Worm (Caenorhabditis elegans) whole organism, late embryonic: ENCODE measurements around the gene F40B5.2.

Experiments
- C08G9.2 ChIP-seq: sonication (generic microtip); optimal IDR thresholded peaks from 2 replicates; lab custom pipeline; 2016; ENCODE audit warnings: mild to moderate bottlenecking, missing genetic modification characterization, moderate library complexity, missing compliant biosample characterization
- C38D4.7 ChIP-seq: fragments of 200-800 bp; sonication (Bioruptor generic); optimal IDR thresholded peaks from 2 replicates; lab custom pipeline; 2018; ENCODE audit warnings: mild to moderate bottlenecking, missing genetic modification characterization, moderate library complexity, missing compliant biosample characterization
- F13H6.1 ChIP-seq: sonication (generic microtip); optimal IDR thresholded peaks from 2 replicates; lab custom pipeline; 2016; ENCODE audit warnings: missing genetic modification characterization, missing compliant biosample characterization
- K02D7.2 ChIP-seq: sonication (generic microtip); optimal IDR thresholded peaks from 2 replicates; lab custom pipeline; 2017; ENCODE audit warnings: mild to moderate bottlenecking, missing genetic modification characterization, missing compliant biosample characterization
- K09A11.1 ChIP-seq: sonication (generic microtip); optimal IDR thresholded peaks from 2 replicates; lab custom pipeline; 2017; ENCODE audit warnings: antibody characterized with exemption, mild to moderate bottlenecking, missing genetic modification characterization, missing compliant biosample characterization; ENCODE audit not compliant: insufficient read depth
- T23F11.4 ChIP-seq: fragments of 200-800 bp; sonication (Bioruptor generic); optimal IDR thresholded peaks from 2 replicates; lab custom pipeline; 2018; ENCODE audit warnings: mild to moderate bottlenecking, missing genetic modification characterization, missing compliant biosample characterization
- Y22D7AL.16 ChIP-seq: sonication (generic microtip); optimal IDR thresholded peaks from 2 replicates; lab custom pipeline; 2016; ENCODE audit warnings: missing genetic modification characterization, missing compliant biosample characterization
- ceh-14 ChIP-seq: sonication (generic microtip); optimal IDR thresholded peaks from 2 replicates; lab custom pipeline; 2016; ENCODE audit warnings: missing genotype, missing genetic modification characterization, missing compliant biosample characterization
- ceh-18 ChIP-seq: sonication (generic microtip); optimal IDR thresholded peaks from 2 replicates; lab custom pipeline; 2016; ENCODE audit warnings: missing genetic modification characterization, missing compliant biosample characterization
- ceh-2 ChIP-seq: sonication (generic microtip); optimal IDR thresholded peaks from 2 replicates; lab custom pipeline; 2016; ENCODE audit warnings: missing genotype, missing genetic modification characterization, missing compliant biosample characterization
- ceh-22 ChIP-seq: sonication (generic microtip); optimal IDR thresholded peaks from 2 replicates; lab custom pipeline; 2017; ENCODE audit warnings: missing biosample characterization, missing genetic modification characterization
- ceh-31 ChIP-seq: sonication (generic microtip); optimal IDR thresholded peaks from 2 replicates; lab custom pipeline; 2016; ENCODE audit warnings: missing genetic modification characterization, missing compliant biosample characterization
- ceh-34 ChIP-seq: sonication (generic microtip); optimal IDR thresholded peaks from 2 replicates; lab custom pipeline; 2016; ENCODE audit warnings: mild to moderate bottlenecking, missing genetic modification characterization, missing compliant biosample characterization
- ceh-45 ChIP-seq: fragments of 200-800 bp; sonication (Bioruptor generic); IDR thresholded peaks from 2 replicates; pipeline ENCODE4 v1.3.6; 2022; ENCODE audit warnings: missing genetic modification reagents, missing genetic modification characterization, missing compliant biosample characterization
- ceh-48 ChIP-seq: sonication (generic microtip); optimal IDR thresholded peaks from 2 replicates; lab custom pipeline; 2016; ENCODE audit warnings: missing genetic modification characterization, inconsistent platforms, missing compliant biosample characterization
- ceh-6 ChIP-seq: fragments of 200-800 bp; sonication (Bioruptor generic); optimal IDR thresholded peaks from 2 replicates; lab custom pipeline; 2018; ENCODE audit warnings: mild to moderate bottlenecking, missing genetic modification characterization, missing compliant biosample characterization
- ceh-9 ChIP-seq: sonication (generic microtip); optimal IDR thresholded peaks from 2 replicates; lab custom pipeline; 2016; ENCODE audit warnings: mild to moderate bottlenecking, missing genetic modification characterization, inconsistent platforms, missing compliant biosample characterization
- che-1 ChIP-seq: sonication (generic microtip); optimal IDR thresholded peaks from 2 replicates; lab custom pipeline; 2016; ENCODE audit warnings: mild to moderate bottlenecking, missing genetic modification characterization, missing compliant biosample characterization
- elt-2 ChIP-seq: sonication (generic microtip); optimal IDR thresholded peaks from 2 replicates; lab custom pipeline; 2016; ENCODE audit warnings: missing genetic modification reagents, missing genetic modification characterization, missing compliant biosample characterization
- eyg-1 ChIP-seq: sonication (generic microtip); optimal IDR thresholded peaks from 2 replicates; lab custom pipeline; 2016; ENCODE audit warnings: missing genotype, missing genetic modification characterization, missing compliant biosample characterization
- fkh-10 ChIP-seq: fragments of 150-350 bp; optimal IDR thresholded peaks from 2 replicates; lab custom pipeline; 2014; ENCODE audit warnings: missing biosample characterization, missing genetic modification reagents, missing genetic modification characterization
- fkh-6 ChIP-seq: sonication (generic microtip); optimal IDR thresholded peaks from 2 replicates; lab custom pipeline; 2016; ENCODE audit warnings: missing genetic modification characterization, missing compliant biosample characterization
- gmeb-2 ChIP-seq: sonication (generic microtip); optimal IDR thresholded peaks from 2 replicates; lab custom pipeline; 2016; ENCODE audit warnings: missing genetic modification characterization, inconsistent platforms, missing compliant biosample characterization
- hlh-13 ChIP-seq: fragments of 200-800 bp; sonication (Bioruptor generic); optimal IDR thresholded peaks from 2 replicates; lab custom pipeline; 2018; ENCODE audit warnings: mild to moderate bottlenecking, missing genetic modification characterization, missing compliant biosample characterization
- hlh-30 ChIP-seq: sonication (generic microtip); optimal IDR thresholded peaks from 2 replicates; lab custom pipeline; 2017; ENCODE audit warnings: antibody characterized with exemption, missing genetic modification characterization, missing compliant biosample characterization; ENCODE audit not compliant: insufficient read depth
- hlh-6 ChIP-seq: sonication (generic microtip); optimal IDR thresholded peaks from 2 replicates; lab custom pipeline; 2016; ENCODE audit warnings: missing genotype, missing genetic modification characterization, missing compliant biosample characterization
- hlh-8 ChIP-seq: sonication (generic microtip); optimal IDR thresholded peaks from 2 replicates; lab custom pipeline; 2016; ENCODE audit warnings: missing genotype, missing genetic modification characterization, missing compliant biosample characterization
- lim-6 ChIP-seq: sonication (generic microtip); optimal IDR thresholded peaks from 2 replicates; lab custom pipeline; 2016; ENCODE audit warnings: missing genetic modification characterization, missing compliant biosample characterization
- madf-2 ChIP-seq: sonication (generic microtip); optimal IDR thresholded peaks from 2 replicates; lab custom pipeline; 2017; ENCODE audit warnings: missing genetic modification characterization, missing compliant biosample characterization
- nfya-1 ChIP-seq: sonication (generic microtip); optimal IDR thresholded peaks from 2 replicates; lab custom pipeline; 2017; ENCODE audit warnings: missing genetic modification characterization, mild to moderate bottlenecking, missing compliant biosample characterization, antibody characterized with exemption, moderate library complexity
- npax-4 ChIP-seq: sonication (generic microtip); optimal IDR thresholded peaks from 2 replicates; lab custom pipeline; 2016; ENCODE audit warnings: missing genetic modification characterization, missing compliant biosample characterization
- pag-3 ChIP-seq: sonication (generic microtip); optimal IDR thresholded peaks from 2 replicates; lab custom pipeline; 2016; ENCODE audit warnings: missing compliant biosample characterization, missing genetic modification characterization, borderline replicate concordance
- pax-1 ChIP-seq: fragments of 150-350 bp; optimal IDR thresholded peaks from 2 replicates; lab custom pipeline; 2014; ENCODE audit warnings: missing biosample characterization, missing genetic modification characterization
- pqm-1 ChIP-seq: sonication (generic microtip); optimal IDR thresholded peaks from 2 replicates; lab custom pipeline; 2016; ENCODE audit warnings: missing genetic modification characterization, missing compliant biosample characterization
- ref-2 ChIP-seq: sonication (generic microtip); optimal IDR thresholded peaks from 2 replicates; lab custom pipeline; 2016; ENCODE audit warnings: missing genetic modification characterization, missing compliant biosample characterization
- sox-2 ChIP-seq: fragments of 200-800 bp; sonication (Bioruptor generic); IDR thresholded peaks from 2 replicates; pipeline ENCODE4 v1.3.6; 2022; ENCODE audit warnings: missing genetic modification reagents, missing genetic modification characterization, missing compliant biosample characterization
- sox-4 ChIP-seq: sonication (generic microtip); optimal IDR thresholded peaks from 2 replicates; lab custom pipeline; 2017; ENCODE audit warnings: mild to moderate bottlenecking, missing genetic modification characterization, inconsistent platforms, missing compliant biosample characterization
- syd-9 ChIP-seq: sonication (generic microtip); optimal IDR thresholded peaks from 2 replicates; lab custom pipeline; 2016; ENCODE audit warnings: mild to moderate bottlenecking, missing genetic modification characterization, moderate library complexity, missing compliant biosample characterization
- tbx-2 ChIP-seq: sonication (generic microtip); optimal IDR thresholded peaks from 2 replicates; lab custom pipeline; 2016; ENCODE audit warnings: missing genetic modification characterization, missing compliant biosample characterization
- ttx-3 ChIP-seq: sonication (generic microtip); optimal IDR thresholded peaks from 2 replicates; lab custom pipeline; 2016; ENCODE audit warnings: missing genetic modification reagents, missing genetic modification characterization, missing compliant biosample characterization
- unc-42 ChIP-seq: sonication (generic microtip); optimal IDR thresholded peaks from 2 replicates; lab custom pipeline; 2016; ENCODE audit warnings: missing genotype, missing genetic modification characterization, missing compliant biosample characterization
- unc-55 ChIP-seq: sonication (generic microtip); optimal IDR thresholded peaks from 2 replicates; lab custom pipeline; 2017; ENCODE audit warnings: missing biosample characterization, missing genetic modification reagents, missing genetic modification characterization
- unc-86 ChIP-seq: sonication (generic microtip); optimal IDR thresholded peaks from 2 replicates; lab custom pipeline; 2016; ENCODE audit warnings: missing genetic modification characterization, missing compliant biosample characterization
- zip-5 ChIP-seq: sonication (generic microtip); optimal IDR thresholded peaks from 2 replicates; lab custom pipeline; 2016; ENCODE audit warnings: missing genetic modification characterization, missing compliant biosample characterization

The F40B5.2 gene

DNA sequence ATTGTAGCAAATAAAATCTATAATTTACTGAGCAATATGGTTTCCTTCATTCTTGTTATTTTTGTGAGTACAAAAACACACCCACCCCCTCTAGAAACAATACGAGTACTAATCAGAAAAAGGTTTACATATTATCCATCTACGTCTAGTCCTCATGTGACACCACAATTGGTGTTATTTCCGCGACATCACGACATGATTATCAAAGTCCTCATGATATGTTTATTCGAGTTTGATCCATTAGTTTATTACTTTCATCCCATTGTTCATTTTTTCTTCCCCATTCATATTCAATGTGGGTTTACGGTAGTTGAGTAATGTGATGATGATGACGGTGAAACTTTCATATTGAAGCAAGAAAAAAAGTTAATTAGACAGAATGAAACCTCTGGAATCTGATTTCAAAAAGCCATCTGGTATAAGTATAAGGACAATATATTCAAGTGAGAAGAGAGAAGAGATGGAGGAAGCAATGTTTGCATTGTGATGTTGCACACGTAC is 13.3 kb upstream of the F40B5.2 start:
- TF ChIP-seq fkh-6 (tag; lab: Kevin White, UChicago) (no peak), sox-2 (GFP tag; lab: Robert Waterston, UW) (no peak), pag-3 (tag; lab: Kevin White, UChicago) (no peak), tbx-2 (tag; lab: Kevin White, UChicago) (no peak), zip-5 (tag; lab: Kevin White, UChicago) (no peak), unc-55 (GFP tag; lab: Kevin White, UChicago) (no peak), eyg-1 (tag; lab: Kevin White, UChicago) (no peak), gmeb-2 (tag; lab: Kevin White, UChicago) (no peak), ttx-3 (tag; lab: Kevin White, UChicago) (no peak), pqm-1 (tag; lab: Kevin White, UChicago) (no peak), ceh-48 (tag; lab: Kevin White, UChicago) (no peak), C08G9.2 (tag; lab: Kevin White, UChicago) (no peak), ceh-6 (GFP tag; lab: Kevin White, UChicago) (no peak), Y22D7AL.16 (tag; lab: Kevin White, UChicago) (no peak), unc-86 (tag; lab: Kevin White, UChicago) (no peak), ceh-22 (tag; lab: Kevin White, UChicago) (no peak), K02D7.2 (no peak), ref-2 (tag; lab: Kevin White, UChicago) (no peak)

DNA sequence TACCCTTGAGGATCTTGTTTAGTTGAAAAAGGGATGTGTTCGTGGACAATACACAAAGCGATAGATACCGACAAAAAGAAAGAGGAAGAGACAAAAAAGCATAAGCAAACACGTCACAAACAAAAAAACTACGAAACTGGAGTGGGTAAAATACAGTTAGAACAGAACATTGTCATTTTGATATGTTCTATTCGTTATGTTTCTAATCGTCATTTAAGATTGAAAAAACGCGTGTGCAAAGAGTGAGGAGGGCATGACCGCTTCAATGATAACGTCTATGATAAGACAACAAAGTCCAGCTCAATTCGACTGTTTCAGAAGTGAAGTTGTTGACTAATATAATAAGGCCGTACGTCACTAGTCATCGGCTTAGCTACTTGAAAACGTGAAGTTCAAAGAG is 12.3 kb upstream of the F40B5.2 start:
- TF ChIP-seq lim-6 (tag; lab: Kevin White, UChicago) (no peak), F13H6.1 (tag; lab: Kevin White, UChicago) (no peak), elt-2 (tag; lab: Kevin White, UChicago) (no peak), ceh-14 (no peak), fkh-10 (GFP tag; lab: Kevin White, UChicago) (no peak), pax-1 (no peak), hlh-8 (tag; lab: Kevin White, UChicago) (no peak), C08G9.2 (tag; lab: Kevin White, UChicago) (no peak)

DNA sequence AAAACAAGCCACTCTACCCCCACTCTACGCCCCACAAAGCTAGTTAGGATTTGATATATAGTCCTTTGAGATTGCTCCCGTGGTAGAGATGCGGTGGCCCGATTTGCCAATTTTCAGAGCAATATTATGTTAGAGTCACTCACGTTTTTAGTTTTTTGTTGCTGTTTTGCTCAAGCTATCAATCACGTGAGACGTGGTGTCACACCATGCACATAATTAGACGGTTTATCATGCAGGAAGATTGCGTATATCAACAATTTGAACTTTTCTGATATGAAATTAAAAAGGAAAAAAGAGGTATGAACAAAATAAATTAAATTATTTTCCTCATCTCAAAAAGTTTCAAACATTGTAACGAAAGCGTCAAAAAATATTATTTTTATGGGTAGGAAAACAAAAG is 11.3 kb upstream of the F40B5.2 start:
- TF ChIP-seq K02D7.2 (no peak), ceh-9 (tag; lab: Kevin White, UChicago) (no peak), C08G9.2 (tag; lab: Kevin White, UChicago) (no peak), ceh-48 (tag; lab: Kevin White, UChicago) (no peak), unc-42 (no peak), syd-9 (no peak), nfya-1 (tag; lab: Kevin White, UChicago) (no peak), madf-2 (tag; lab: Kevin White, UChicago) (no peak)

DNA sequence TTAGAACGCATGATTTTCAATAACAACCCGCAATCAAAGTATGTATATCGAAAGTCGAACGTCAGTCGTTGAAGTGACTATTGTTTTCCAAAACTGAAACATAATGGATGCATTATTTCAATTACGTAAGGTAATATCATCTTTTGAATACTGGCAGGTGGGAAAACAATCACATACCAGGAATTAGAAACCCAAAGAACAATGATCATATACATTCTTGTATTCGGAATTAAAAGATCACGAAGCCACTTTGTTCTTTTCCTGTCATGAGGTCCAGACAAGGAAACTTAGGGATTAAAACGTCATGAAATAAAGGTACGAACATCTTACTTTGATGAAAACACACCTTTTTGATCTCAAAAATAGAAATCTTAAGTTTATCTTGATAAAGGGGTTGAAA is 5.3 kb upstream of the F40B5.2 start:
- no peak for TF ChIP-seq zip-5 (tag; lab: Kevin White, UChicago)
- TF ChIP-seq tbx-2 (tag; lab: Kevin White, UChicago), result no peak
- TF ChIP-seq fkh-6 (tag; lab: Kevin White, UChicago), result no peak
- TF ChIP-seq che-1 (tag; lab: Kevin White, UChicago), result no peak
- no peak for TF ChIP-seq eyg-1 (tag; lab: Kevin White, UChicago)
- TF ChIP-seq, all 69 proteins: peak for 0

DNA sequence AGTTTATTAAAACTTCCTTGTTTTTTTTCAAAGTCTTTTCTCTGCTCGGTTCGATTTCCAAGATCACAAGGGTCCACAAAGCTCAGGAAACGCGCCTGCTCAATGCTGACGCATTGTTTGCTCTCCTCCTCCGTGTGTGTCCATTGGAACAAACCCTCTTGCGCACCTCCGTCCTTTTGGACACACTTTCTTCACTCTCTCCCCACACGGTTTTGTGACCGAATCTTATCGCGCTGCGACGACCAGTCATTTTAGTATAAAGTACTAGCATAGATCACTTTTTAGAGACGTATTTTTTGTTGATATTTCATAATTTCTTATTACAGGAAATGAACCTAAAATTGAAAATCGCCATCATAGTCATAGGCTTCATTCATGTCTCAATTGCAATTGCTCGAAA is 557 bp downstream of the F40B5.2 start:
- no peak for TF ChIP-seq hlh-13 (GFP tag; lab: Kevin White, UChicago)
- TF ChIP-seq hlh-30 (tag; lab: Kevin White, UChicago), result peak; percentile 58
- TF ChIP-seq ceh-45 (GFP tag; lab: Robert Waterston, UW), result no peak
- TF ChIP-seq eyg-1 (tag; lab: Kevin White, UChicago), result no peak
- TF ChIP-seq sox-4 (tag; lab: Kevin White, UChicago), result no peak
- TF ChIP-seq T23F11.4, result no peak
- TF ChIP-seq pqm-1 (tag; lab: Kevin White, UChicago), result no peak
- peak; percentile 58 for TF ChIP-seq ceh-31 (tag; lab: Kevin White, UChicago)
- TF ChIP-seq hlh-8 (tag; lab: Kevin White, UChicago), result no peak
- no peak for TF ChIP-seq madf-2 (tag; lab: Kevin White, UChicago)
- no peak for TF ChIP-seq ceh-14
- TF ChIP-seq hlh-6 (tag; lab: Kevin White, UChicago), result no peak
- peak; percentile 3 for TF ChIP-seq ceh-18
- TF ChIP-seq syd-9, result no peak
- no peak for TF ChIP-seq ceh-48 (tag; lab: Kevin White, UChicago)
- TF ChIP-seq K09A11.1, result no peak
- peak; percentile 21 for TF ChIP-seq ceh-34 (tag; lab: Kevin White, UChicago)
- TF ChIP-seq C38D4.7, result no peak
- peak; percentile 75 for TF ChIP-seq tbx-2 (tag; lab: Kevin White, UChicago)
- TF ChIP-seq ceh-2 (tag; lab: Kevin White, UChicago), result peak; percentile 13
- no peak for TF ChIP-seq npax-4 (tag; lab: Kevin White, UChicago)
